Worm (Caenorhabditis elegans): Measurements from ENCODE around the gene pfas-1.

ce11 chrIII:4594762-4595523 lies 48.2 kb downstream of the pfas-1 start:
- no peak for TF ChIP-seq hlh-1 (tag; optimal IDR thresholded peaks at IDR 0.05)
- no peak for TF ChIP-seq unc-62 (GFP tag; optimal IDR thresholded peaks at IDR 0.05)
- no peak for TF ChIP-seq lin-32 (GFP tag; optimal IDR thresholded peaks at IDR 0.05)
- TF ChIP-seq mep-1 (tag; optimal IDR thresholded peaks at IDR 0.05), result no peak
- TF ChIP-seq nhr-12 (tag; optimal IDR thresholded peaks at IDR 0.05), result no peak
- TF ChIP-seq elt-1 (tag; optimal IDR thresholded peaks at IDR 0.05; ENCODE audit: borderline replicate concordance, insufficient read depth), result no peak
- TF ChIP-seq flh-1 (GFP tag; optimal IDR thresholded peaks at IDR 0.05), result no peak

Data from whole organism, mixed stage, embryonic.